Fruit fly (Drosophila melanogaster): Measurements from ENCODE around the gene tna.

Gene tna

dm6 chr3L:10822364-10823231, 12.7 kb upstream of the tna start (continued):
- peak; percentile 49 for TF ChIP-seq exex (tag; optimal IDR thresholded peaks at IDR 0.05)
- TF ChIP-seq pan (optimal IDR thresholded peaks at IDR 0.05) = no peak
- TF ChIP-seq pan (GFP tag; optimal IDR thresholded peaks at IDR 0.05 in 1 of 2, IDR thresholded peaks at IDR 0.05 in 1 of 2) = peak in 1 of 2 experiments; percentile 76
- peak; percentile 94 for TF ChIP-seq sens (GFP tag)
- peak; percentile 53 for TF ChIP-seq CG17568 (GFP tag; optimal IDR thresholded peaks at IDR 0.05)
- TF ChIP-seq GATAe (GFP tag; conservative IDR thresholded peaks at IDR 0.05) = no peak
- TF ChIP-seq CG1529 (GFP tag; optimal IDR thresholded peaks at IDR 0.05) = peak; percentile 34
- TF ChIP-seq CG2875 (GFP tag; optimal IDR thresholded peaks at IDR 0.05) = peak; percentile 30
- TF ChIP-seq CG2678 (tag; optimal IDR thresholded peaks at IDR 0.05) = peak; percentile 91
- TF ChIP-seq ap (GFP tag; IDR thresholded peaks at IDR 0.05) = peak; percentile 32; the same call in 1 of the 2 replicates
- TF ChIP-seq MESR4 (GFP tag; optimal IDR thresholded peaks at IDR 0.05) = no peak
- peak; percentile 74 for TF ChIP-seq fd96Cb (tag; optimal IDR thresholded peaks at IDR 0.05)
- 0 out of 3 replicates have a peak, but pooled peaks have one; percentile 37 for TF ChIP-seq CG14860 (GFP tag; IDR thresholded peaks at IDR 0.05; ENCODE audit: partially characterized antibody)
- TF ChIP-seq CG15479 (GFP tag; optimal IDR thresholded peaks at IDR 0.05) = no peak
- TF ChIP-seq sim (GFP tag; IDR thresholded peaks at IDR 0.05) = no peak
- no peak for TF ChIP-seq sc (optimal IDR thresholded peaks at IDR 0.05)
- peak; percentile 8 for TF ChIP-seq sc (GFP tag; optimal IDR thresholded peaks at IDR 0.05)
- TF ChIP-seq sima (GFP tag; optimal IDR thresholded peaks at IDR 0.05) = peak; percentile 41
- TF ChIP-seq CG13624 (GFP tag; optimal IDR thresholded peaks at IDR 0.05) = peak; percentile 34
- TF ChIP-seq ind (GFP tag; optimal IDR thresholded peaks at IDR 0.05) = peak; percentile 70
- TF ChIP-seq Trl (optimal IDR thresholded peaks at IDR 0.05) = no peak
- TF ChIP-seq Trl (GFP tag; optimal IDR thresholded peaks at IDR 0.05) = peak; percentile 31
- TF ChIP-seq Antp (GFP tag; optimal IDR thresholded peaks at IDR 0.05) = peak; percentile 37
- no peak for TF ChIP-seq unc-4 (GFP tag; IDR thresholded peaks at IDR 0.05; ENCODE audit: partially characterized antibody)
- peak; percentile 51 for TF ChIP-seq CG10267 (tag; optimal IDR thresholded peaks at IDR 0.05)
- peak; percentile 55 for TF ChIP-seq CG7372 (GFP tag; IDR thresholded peaks at IDR 0.05)
- TF ChIP-seq otp (GFP tag; IDR thresholded peaks at IDR 0.05) = peak; percentile 31; the same call in 1 of the 3 replicates
- peak; percentile 44; the same call in 1 of the 3 replicates for TF ChIP-seq H15 (GFP tag; IDR thresholded peaks at IDR 0.05)
- no peak for TF ChIP-seq Dip2 (GFP tag; IDR thresholded peaks at IDR 0.05)
- TF ChIP-seq bigmax (GFP tag; optimal IDR thresholded peaks at IDR 0.05) = no peak
- peak; percentile 32 for TF ChIP-seq tup (GFP tag; optimal IDR thresholded peaks at IDR 0.05)
- TF ChIP-seq CG11456 (GFP tag; IDR thresholded peaks at IDR 0.05) = peak; percentile 74
- peak; percentile 51 for TF ChIP-seq CG5180 (GFP tag; optimal IDR thresholded peaks at IDR 0.05)
- TF ChIP-seq klu (GFP tag; IDR thresholded peaks at IDR 0.05) = 0 out of 2 replicates have a peak, but pooled peaks have one; percentile 28
- 0 out of 2 replicates have a peak, but pooled peaks have one; percentile 43 for TF ChIP-seq rib (GFP tag; IDR thresholded peaks at IDR 0.05)
- TF ChIP-seq hb (GFP tag; IDR thresholded peaks at IDR 0.05; ENCODE audit: partially characterized antibody) = no peak
- TF ChIP-seq NC2α (GFP tag; optimal IDR thresholded peaks at IDR 0.05) = no peak
- peak; percentile 81 for TF ChIP-seq Sox102F (GFP tag; optimal IDR thresholded peaks at IDR 0.05)
- peak; percentile 12 to 34 for TF ChIP-seq chif (GFP tag; optimal IDR thresholded peaks at IDR 0.05)
- peak; percentile 48 for TF ChIP-seq gsb-n (tag; optimal IDR thresholded peaks at IDR 0.05)
- TF ChIP-seq crp (GFP tag; optimal IDR thresholded peaks at IDR 0.05) = peak in 1 of 2 experiments; percentile 20
- TF ChIP-seq CG32767 (GFP tag; IDR thresholded peaks at IDR 0.05) = peak; percentile 56; the same call in 1 of the 2 replicates
- no peak for TF ChIP-seq repo (GFP tag; optimal IDR thresholded peaks at IDR 0.05)
- TF ChIP-seq CG18011 (GFP tag; optimal IDR thresholded peaks at IDR 0.05) = peak; percentile 35
- peak; percentile 65; the same call in 2 of the 3 replicates for TF ChIP-seq CG11560 (tag; IDR thresholded peaks at IDR 0.05)
- no peak for TF ChIP-seq peb (GFP tag; IDR thresholded peaks at IDR 0.05)
- TF ChIP-seq sisA (GFP tag; IDR thresholded peaks at IDR 0.05) = peak; percentile 64
- no peak for TF ChIP-seq CG13287 (GFP tag; IDR thresholded peaks at IDR 0.05; ENCODE audit: partially characterized antibody)
- TF ChIP-seq CG7556 (GFP tag; optimal IDR thresholded peaks at IDR 0.05) = peak; percentile 91

All from whole organism, embryonic.